Worm (Caenorhabditis elegans) whole organism, early embryonic: ENCODE measurements around the gene msp-152.

Experiments
- ama-1 ChIP-seq: fragments of 150-350 bp; optimal IDR thresholded peaks from 2 replicates; lab custom pipeline; 2014
- ceh-36 ChIP-seq: sonication (generic microtip); optimal IDR thresholded peaks from 2 replicates; lab custom pipeline; 2016; ENCODE audit warnings: missing genetic modification characterization, inconsistent platforms, missing compliant biosample characterization
- hmbx-1 ChIP-seq: sonication (generic microtip); optimal IDR thresholded peaks from 2 replicates; lab custom pipeline; 2016; ENCODE audit warnings: mild to moderate bottlenecking, missing genetic modification characterization, missing compliant biosample characterization
- pes-1 ChIP-seq: fragments of 200-800 bp; sonication (Bioruptor generic); IDR thresholded peaks from 2 replicates; pipeline ENCODE4 v1.3.6; 2022; ENCODE audit warnings: missing genetic modification reagents, missing genetic modification characterization, missing compliant biosample characterization
- scrt-1 ChIP-seq: fragments of 200-800 bp; sonication (Bioruptor generic); IDR thresholded peaks from 2 replicates; pipeline ENCODE4 v1.3.6; 2022; ENCODE audit warnings: missing genetic modification characterization, missing compliant biosample characterization
- sea-1 ChIP-seq: fragments of 200-800 bp; sonication (Bioruptor generic); conservative IDR thresholded peaks from 2 replicates; pipeline ENCODE4 v1.3.6; 2022; ENCODE audit warnings: missing genetic modification characterization, missing compliant biosample characterization

DNA sequence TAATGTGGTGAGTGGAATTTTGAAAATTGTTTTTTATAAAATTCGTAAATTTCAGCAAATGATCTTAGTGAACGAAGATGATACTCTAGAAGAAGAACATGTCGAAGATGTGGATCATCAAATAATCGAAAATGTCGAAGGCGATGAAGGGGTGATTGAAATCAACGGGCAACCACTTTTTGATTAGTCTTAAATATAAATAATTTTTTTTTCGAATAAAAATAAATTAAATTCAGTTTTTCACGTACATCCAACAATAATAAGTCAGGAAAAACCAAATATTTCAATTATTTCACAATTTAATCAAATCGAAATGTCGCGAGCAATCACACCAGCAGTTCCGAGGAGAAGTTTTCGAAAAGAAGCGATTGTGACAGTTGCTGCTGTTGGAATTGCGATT, 4.9 kb downstream of the msp-152 start, which contains the start of gene ZK546.4:
- TF ChIP-seq ama-1 (no peak), ceh-36 (tag; lab: Kevin White, UChicago) (no peak), pes-1 (GFP tag; lab: Robert Waterston, UW) (no peak), hmbx-1 (tag; lab: Kevin White, UChicago) (no peak), sea-1 (no peak), scrt-1 (GFP tag; lab: Robert Waterston, UW) (no peak)
